Worm (Caenorhabditis elegans) whole organism, L1 larva: ENCODE results near the gene insc-1.

Experiments used
- aly-2 ChIP-seq: fragments of 150-350 bp; optimal IDR thresholded peaks from 2 replicates; lab custom pipeline; 2014; ENCODE audit warnings: missing biosample characterization, missing genetic modification characterization
- ama-1 ChIP-seq: fragments of 150-350 bp; optimal IDR thresholded peaks from 2 replicates; lab custom pipeline; 2014
- efl-3 ChIP-seq: fragments of 200-800 bp; sonication (Bioruptor generic); optimal IDR thresholded peaks from 2 replicates; lab custom pipeline; 2018; ENCODE audit warnings: mild to moderate bottlenecking, missing genetic modification characterization, missing compliant biosample characterization
- jun-1 ChIP-seq: fragments of 150-350 bp; optimal IDR thresholded peaks from 2 replicates; lab custom pipeline; 2014; ENCODE audit warnings: missing biosample characterization, missing genetic modification reagents, missing genetic modification characterization
- lir-3 ChIP-seq: sonication (generic microtip); optimal IDR thresholded peaks from 2 replicates; lab custom pipeline; 2016; ENCODE audit warnings: mild to moderate bottlenecking, missing genetic modification characterization, moderate library complexity, missing compliant biosample characterization; ENCODE audit not compliant: poor library complexity
- nhr-12 ChIP-seq: sonication (generic microtip); optimal IDR thresholded peaks from 2 replicates; lab custom pipeline; 2017; ENCODE audit warnings: missing biosample characterization, missing genetic modification characterization
- nhr-28 ChIP-seq: fragments of 150-350 bp; optimal IDR thresholded peaks from 2 replicates; lab custom pipeline; 2014; ENCODE audit warnings: missing biosample characterization, missing genetic modification characterization
- skn-1 ChIP-seq: fragments of 150-350 bp; optimal IDR thresholded peaks from 2 replicates; lab custom pipeline; 2014; ENCODE audit warnings: missing biosample characterization, missing genetic modification characterization
- snpc-4 ChIP-seq: fragments of 150-350 bp; optimal IDR thresholded peaks from 2 replicates; lab custom pipeline; 2014; ENCODE audit warnings: missing biosample characterization, missing genetic modification characterization
- swsn-7 ChIP-seq: sonication (generic microtip); optimal IDR thresholded peaks from 2 replicates; lab custom pipeline; 2016; ENCODE audit warnings: missing genetic modification characterization, missing compliant biosample characterization

DNA sequence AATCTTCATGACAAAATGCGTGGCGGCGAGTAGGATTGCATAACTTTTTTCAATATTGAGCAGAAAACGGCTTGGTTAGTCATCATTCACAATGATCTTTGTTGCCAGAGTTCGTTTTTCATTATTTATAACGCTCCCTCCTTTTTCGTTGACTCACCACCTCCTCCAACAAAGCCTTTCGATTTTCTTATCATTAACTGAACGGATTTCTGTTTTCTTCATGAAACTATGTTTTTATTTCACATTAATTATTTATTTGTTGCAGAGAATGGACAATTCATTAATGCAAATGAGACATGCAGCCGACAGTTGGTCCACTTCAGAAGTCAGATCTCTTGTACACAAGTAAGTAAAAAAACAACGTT, 36.0 kb downstream of the insc-1 start, which contains the start of gene bath-44:
- TF ChIP-seq skn-1 (no peak), efl-3 (GFP tag; lab: Kevin White, UChicago) (no peak), nhr-28 (tag; lab: Kevin White, UChicago) (no peak), swsn-7 (tag; lab: Kevin White, UChicago) (no peak), nhr-12 (no peak), aly-2 (no peak), snpc-4 (no peak), ama-1 (lab: Kevin White, UChicago) (no peak), lir-3 (tag; lab: Kevin White, UChicago) (no peak), jun-1 (tag; lab: Kevin White, UChicago) (no peak)
